Worm (Caenorhabditis elegans) whole organism, L2 larva: ENCODE data around the gene nhr-50.

ENCODE experiments used
- alr-1 ChIP-seq: fragments of 150-350 bp; optimal IDR thresholded peaks from 2 replicates; lab custom pipeline; 2014; ENCODE audit warnings: missing biosample characterization, missing genetic modification characterization
- mab-5 ChIP-seq: fragments of 150-350 bp; optimal IDR thresholded peaks from 2 replicates; lab custom pipeline; 2014; ENCODE audit warnings: missing biosample characterization, missing genetic modification characterization
- nhr-11 ChIP-seq: fragments of 150-350 bp; optimal IDR thresholded peaks from 2 replicates; lab custom pipeline; 2014; ENCODE audit warnings: missing biosample characterization, missing genetic modification characterization

- TF ChIP-seq mab-5 (tag; lab: Kevin White, UChicago) (no peak), alr-1 (tag; lab: Kevin White, UChicago) (no peak), nhr-11 (tag; lab: Kevin White, UChicago) (no peak)
Observed at ce11 chrV:15982733-15983344, 17.6 kb downstream of the nhr-50 start, which contains the start of the genes fbxa-99 and F36G9.13.
